Worm (Caenorhabditis elegans): ENCODE data around the gene srx-12.

DNA sequence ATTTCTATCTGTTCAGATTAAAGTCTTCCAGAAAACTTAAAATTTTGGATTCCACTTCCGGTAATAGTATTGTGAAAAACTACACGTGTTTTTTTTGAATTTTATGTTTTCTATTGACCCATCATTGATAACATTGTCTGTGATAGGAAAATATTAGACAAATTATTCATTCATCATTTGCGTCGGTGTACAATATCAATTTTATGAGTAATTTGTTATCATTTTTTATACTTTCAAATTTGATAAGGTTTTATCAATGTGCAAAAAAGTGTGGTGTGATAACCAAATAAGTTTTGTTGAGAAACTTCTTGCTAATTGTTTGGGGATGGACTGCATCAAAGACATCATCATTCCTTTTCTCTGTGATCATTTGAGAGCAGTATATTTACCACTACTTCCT lies 29.7 kb downstream of the srx-12 start:
- TF ChIP-seq atf-7 (tag; optimal IDR thresholded peaks at IDR 0.05) (no peak), ZK185.1 (tag; optimal IDR thresholded peaks at IDR 0.05; ENCODE audit: poor library complexity, severe bottlenecking) (no peak), pbrm-1 (GFP tag; IDR thresholded peaks at IDR 0.05) (no peak), hmg-20 (GFP tag; IDR thresholded peaks at IDR 0.05) (no peak), F33H1.4 (GFP tag; IDR thresholded peaks at IDR 0.05) (no peak), fkh-3 (tag; optimal IDR thresholded peaks at IDR 0.05) (no peak), bed-1 (GFP tag; IDR thresholded peaks at IDR 0.05) (no peak), xnd-1 (tag; optimal IDR thresholded peaks at IDR 0.05) (no peak), nhr-120 (GFP tag; IDR thresholded peaks at IDR 0.05) (no peak)

Measured in whole organism, young adult.